Fruit fly (Drosophila melanogaster) whole organism, embryonic: ENCODE measurements around the gene LSm3.
A peak's percentile ranks its signal among the peaks of the same experiment; 100 is the strongest.

Experiments
- Adf1 ChIP-seq: fragments of 200-800 bp; sonication (Bioruptor generic); IDR thresholded peaks from 2 replicates; pipeline ENCODE4 v1.3.6; 2022; ENCODE audit warnings: missing biosample characterization, missing genetic modification characterization
- B-H1 ChIP-seq: fragments of 200-800 bp; sonication (Bioruptor generic); IDR thresholded peaks from 3 replicates; pipeline ENCODE4 v1.3.6; 2022; ENCODE audit warnings: missing biosample characterization, missing genetic modification characterization
- Blimp-1 ChIP-seq: fragments of 200-800 bp; sonication (Bioruptor generic); optimal IDR thresholded peaks from 3 replicates; lab custom pipeline; 2018; ENCODE audit warnings: missing biosample characterization, missing genetic modification characterization, mild to moderate bottlenecking, moderate library complexity, missing genetic modification reagents
- CG1024 ChIP-seq: fragments of 200-800 bp; sonication (Bioruptor generic); IDR thresholded peaks from 2 replicates; pipeline ENCODE4 v1.3.6; 2022; ENCODE audit warnings: missing biosample characterization, missing genetic modification characterization
- CG10366 ChIP-seq: fragments of 200-800 bp; sonication (Bioruptor generic); IDR thresholded peaks from 2 replicates; pipeline ENCODE4 v1.3.6; 2022; ENCODE audit warnings: missing biosample characterization, missing genetic modification characterization
- CG10543 ChIP-seq: fragments of 200-800 bp; sonication (Bioruptor generic); optimal IDR thresholded peaks from 3 replicates; lab custom pipeline; 2017; ENCODE audit warnings: missing biosample characterization, mild to moderate bottlenecking, missing genetic modification characterization, moderate library complexity
- CG11093 ChIP-seq: fragments of 200-800 bp; sonication (Bioruptor generic); IDR thresholded peaks from 3 replicates; pipeline ENCODE4 v1.3.6; 2022; ENCODE audit warnings: missing biosample characterization, missing genetic modification characterization
- CG12104 ChIP-seq: fragments of 200-800 bp; sonication (Bioruptor generic); optimal IDR thresholded peaks from 3 replicates; lab custom pipeline; 2016; ENCODE audit warnings: missing biosample characterization, missing genetic modification characterization
- CG1233 ChIP-seq: fragments of 200-800 bp; sonication (Bioruptor generic); optimal IDR thresholded peaks from 4 replicates; lab custom pipeline; 2018; ENCODE audit warnings: missing biosample characterization, mild to moderate bottlenecking, missing genetic modification characterization
- CG12659 ChIP-seq: fragments of 200-800 bp; sonication (Bioruptor generic); optimal IDR thresholded peaks from 3 replicates; lab custom pipeline; 2017; ENCODE audit warnings: mild to moderate bottlenecking, missing biosample characterization, missing genetic modification reagents, missing genetic modification characterization
- CG12769 ChIP-seq: fragments of 200-800 bp; sonication (Bioruptor generic); optimal IDR thresholded peaks from 2 replicates; lab custom pipeline; 2019; ENCODE audit warnings: missing biosample characterization, mild to moderate bottlenecking, missing genetic modification characterization, moderate library complexity
- CG1602 ChIP-seq: fragments of 200-800 bp; sonication (Bioruptor generic); optimal IDR thresholded peaks from 3 replicates; lab custom pipeline; 2016; ENCODE audit warnings: missing biosample characterization, missing genetic modification characterization
- CG17359 ChIP-seq: fragments of 200-800 bp; sonication (Bioruptor generic); optimal IDR thresholded peaks from 3 replicates; lab custom pipeline; 2018; ENCODE audit warnings: missing biosample characterization, mild to moderate bottlenecking, missing genetic modification characterization, moderate library complexity
- CG18599 ChIP-seq: fragments of 200-800 bp; sonication (Bioruptor generic); optimal IDR thresholded peaks from 3 replicates; lab custom pipeline; 2017; ENCODE audit warnings: missing biosample characterization, missing genetic modification characterization, mild to moderate bottlenecking, moderate library complexity, missing genetic modification reagents
- CG2120 ChIP-seq: fragments of 200-800 bp; sonication (Bioruptor generic); optimal IDR thresholded peaks from 3 replicates; lab custom pipeline; 2016; ENCODE audit warnings: missing biosample characterization, missing genetic modification characterization
- CG31224 ChIP-seq: fragments of 200-800 bp; sonication (Bioruptor generic); IDR thresholded peaks from 2 replicates; pipeline ENCODE4 v1.3.6; 2022; ENCODE audit warnings: missing biosample characterization, missing genetic modification characterization
- CG4820 ChIP-seq: fragments of 200-800 bp; sonication (Bioruptor generic); optimal IDR thresholded peaks from 3 replicates; lab custom pipeline; 2016; ENCODE audit warnings: missing biosample characterization, missing genetic modification characterization
- CG5180 ChIP-seq: fragments of 200-800 bp; sonication (Bioruptor generic); optimal IDR thresholded peaks from 3 replicates; lab custom pipeline; 2017; ENCODE audit warnings: missing biosample characterization, missing genetic modification characterization, mild to moderate bottlenecking, moderate library complexity, missing genetic modification reagents
- CG6654 ChIP-seq: fragments of 200-800 bp; sonication (Bioruptor generic); optimal IDR thresholded peaks from 2 replicates; lab custom pipeline; 2017; ENCODE audit warnings: missing biosample characterization, mild to moderate bottlenecking, missing genetic modification characterization
- CG8944 ChIP-seq: fragments of 200-800 bp; sonication (Bioruptor generic); optimal IDR thresholded peaks from 3 replicates; lab custom pipeline; 2016; ENCODE audit warnings: missing biosample characterization, missing genetic modification characterization
- Doc2 ChIP-seq: fragments of 200-800 bp; sonication (Bioruptor generic); IDR thresholded peaks from 2 replicates; pipeline ENCODE4 v1.3.6; 2022; ENCODE audit warnings: missing biosample characterization, missing genetic modification characterization
- HLH54F ChIP-seq: fragments of 200-800 bp; sonication (Bioruptor generic); optimal IDR thresholded peaks from 3 replicates; lab custom pipeline; 2016; ENCODE audit warnings: missing biosample characterization, missing genetic modification characterization
- Hr51 ChIP-seq, 2 experiments: fragments of 200-800 bp; sonication (Bioruptor generic); optimal IDR thresholded peaks; 2 replicates in 1 of 2; 3 replicates in 1 of 2; lab custom pipeline; 2016 to 2018; ENCODE audit warnings: missing biosample characterization in 2 of 2, missing genetic modification characterization in 2 of 2, mild to moderate bottlenecking in 1 of 2, moderate library complexity in 1 of 2
- NC2α ChIP-seq: fragments of 200-800 bp; sonication (Bioruptor generic); optimal IDR thresholded peaks from 2 replicates; lab custom pipeline; 2016; ENCODE audit warnings: missing biosample characterization, missing genetic modification characterization
- Nf-YB ChIP-seq: fragments of 200-800 bp; sonication (Bioruptor generic); optimal IDR thresholded peaks from 3 replicates; lab custom pipeline; 2019; ENCODE audit warnings: missing biosample characterization, mild to moderate bottlenecking, missing genetic modification characterization, moderate library complexity
- abd-A ChIP-seq: fragments of 200-800 bp; sonication (Bioruptor generic); optimal IDR thresholded peaks from 3 replicates; lab custom pipeline; 2019; ENCODE audit warnings: missing biosample characterization, mild to moderate bottlenecking, missing genetic modification characterization, moderate library complexity
- ash1 ChIP-seq: fragments of 200-800 bp; sonication (Bioruptor generic); optimal IDR thresholded peaks from 2 replicates; lab custom pipeline; 2018; ENCODE audit warnings: missing biosample characterization, mild to moderate bottlenecking, missing genetic modification characterization
- ato ChIP-seq: fragments of 200-800 bp; sonication (Bioruptor generic); IDR thresholded peaks from 2 replicates; pipeline ENCODE4 v1.3.6; 2022; ENCODE audit warnings: missing biosample characterization, missing genetic modification characterization; ENCODE audit not compliant: partially characterized antibody
- bcd ChIP-seq: fragments of 200-800 bp; sonication (Bioruptor generic); optimal IDR thresholded peaks from 2 replicates; lab custom pipeline; 2017; ENCODE audit warnings: missing biosample characterization, mild to moderate bottlenecking, missing genetic modification characterization
- dm ChIP-seq: fragments of 200-800 bp; sonication (Bioruptor generic); optimal IDR thresholded peaks from 3 replicates; lab custom pipeline; 2016; ENCODE audit warnings: missing biosample characterization, missing genetic modification characterization
- emc ChIP-seq: fragments of 200-800 bp; sonication (Bioruptor generic); optimal IDR thresholded peaks from 2 replicates; lab custom pipeline; 2016; ENCODE audit warnings: missing biosample characterization, missing genetic modification characterization
- gem ChIP-seq: fragments of 200-800 bp; sonication (Bioruptor generic); optimal IDR thresholded peaks from 2 replicates; lab custom pipeline; 2019; ENCODE audit warnings: missing biosample characterization, mild to moderate bottlenecking, missing genetic modification characterization, moderate library complexity
- jing ChIP-seq: fragments of 200-800 bp; sonication (Bioruptor generic); optimal IDR thresholded peaks from 2 replicates; lab custom pipeline; 2018; ENCODE audit warnings: missing biosample characterization, mild to moderate bottlenecking, missing genetic modification characterization
- klu ChIP-seq: fragments of 200-800 bp; sonication (Bioruptor generic); IDR thresholded peaks from 2 replicates; pipeline ENCODE4 v1.3.6; 2022; ENCODE audit warnings: missing biosample characterization, missing genetic modification characterization
- knrl ChIP-seq: fragments of 200-800 bp; sonication (Bioruptor generic); IDR thresholded peaks from 3 replicates; pipeline ENCODE4 v1.3.6; 2022; ENCODE audit warnings: missing biosample characterization, missing genetic modification characterization; ENCODE audit not compliant: partially characterized antibody
- oc ChIP-seq: fragments of 200-800 bp; sonication (Bioruptor generic); optimal IDR thresholded peaks from 2 replicates; lab custom pipeline; 2018; ENCODE audit warnings: missing biosample characterization, mild to moderate bottlenecking, missing genetic modification characterization, moderate library complexity
- odd ChIP-seq: fragments of 200-800 bp; sonication (Bioruptor generic); optimal IDR thresholded peaks from 2 replicates; lab custom pipeline; 2017; ENCODE audit warnings: missing biosample characterization, mild to moderate bottlenecking, missing genetic modification characterization
- pho ChIP-seq: fragments of 200-800 bp; sonication (Bioruptor generic); optimal IDR thresholded peaks from 2 replicates; lab custom pipeline; 2016; ENCODE audit warnings: missing biosample characterization, missing genetic modification characterization
- pita ChIP-seq: fragments of 200-800 bp; sonication (Bioruptor generic); optimal IDR thresholded peaks from 2 replicates; lab custom pipeline; 2017; ENCODE audit warnings: missing biosample characterization, mild to moderate bottlenecking, missing genetic modification characterization
- run ChIP-seq: fragments of 200-800 bp; sonication (Bioruptor generic); optimal IDR thresholded peaks from 3 replicates; lab custom pipeline; 2018; ENCODE audit warnings: missing biosample characterization, mild to moderate bottlenecking, missing genetic modification characterization
- salm ChIP-seq: fragments of 200-800 bp; sonication (Bioruptor generic); optimal IDR thresholded peaks from 2 replicates; lab custom pipeline; 2018; ENCODE audit warnings: missing biosample characterization, mild to moderate bottlenecking, missing genetic modification characterization
- shn ChIP-seq: fragments of 200-800 bp; sonication (Bioruptor generic); optimal IDR thresholded peaks from 3 replicates; lab custom pipeline; 2016; ENCODE audit warnings: missing biosample characterization, missing genetic modification characterization
- sisA ChIP-seq: fragments of 200-800 bp; sonication (Bioruptor generic); IDR thresholded peaks from 2 replicates; pipeline ENCODE4 v1.3.6; 2022; ENCODE audit warnings: missing biosample characterization, missing genetic modification characterization
- slp2 ChIP-seq: fragments of 200-800 bp; sonication (Bioruptor generic); optimal IDR thresholded peaks from 2 replicates; lab custom pipeline; 2016; ENCODE audit warnings: missing biosample characterization, missing genetic modification characterization
- sna ChIP-seq: fragments of 200-800 bp; sonication (Bioruptor generic); IDR thresholded peaks from 2 replicates; pipeline ENCODE4 v1.3.6; 2022; ENCODE audit warnings: missing biosample characterization, missing genetic modification characterization; ENCODE audit not compliant: partially characterized antibody
- tio ChIP-seq: fragments of 200-800 bp; sonication (Bioruptor generic); optimal IDR thresholded peaks from 2 replicates; lab custom pipeline; 2017; ENCODE audit warnings: missing biosample characterization, missing genetic modification characterization, inconsistent platforms
- usp ChIP-seq: fragments of >200 bp; optimal IDR thresholded peaks from 2 replicates; lab custom pipeline; 2017; ENCODE audit warnings: missing biosample characterization, missing genetic modification characterization
- z ChIP-seq: fragments of 200-800 bp; sonication (Bioruptor generic); IDR thresholded peaks from 3 replicates; pipeline ENCODE4 v1.3.6; 2022; ENCODE audit warnings: missing biosample characterization, missing genetic modification characterization
- zfh1 ChIP-seq: fragments of 200-800 bp; sonication (Bioruptor generic); IDR thresholded peaks from 3 replicates; pipeline ENCODE4 v1.3.6; 2022; ENCODE audit warnings: missing biosample characterization, missing genetic modification characterization
- zfh2 ChIP-seq: fragments of 200-800 bp; sonication (Bioruptor generic); optimal IDR thresholded peaks from 2 replicates; lab custom pipeline; 2016; ENCODE audit warnings: missing biosample characterization, missing genetic modification characterization

The LSm3 gene

DNA sequence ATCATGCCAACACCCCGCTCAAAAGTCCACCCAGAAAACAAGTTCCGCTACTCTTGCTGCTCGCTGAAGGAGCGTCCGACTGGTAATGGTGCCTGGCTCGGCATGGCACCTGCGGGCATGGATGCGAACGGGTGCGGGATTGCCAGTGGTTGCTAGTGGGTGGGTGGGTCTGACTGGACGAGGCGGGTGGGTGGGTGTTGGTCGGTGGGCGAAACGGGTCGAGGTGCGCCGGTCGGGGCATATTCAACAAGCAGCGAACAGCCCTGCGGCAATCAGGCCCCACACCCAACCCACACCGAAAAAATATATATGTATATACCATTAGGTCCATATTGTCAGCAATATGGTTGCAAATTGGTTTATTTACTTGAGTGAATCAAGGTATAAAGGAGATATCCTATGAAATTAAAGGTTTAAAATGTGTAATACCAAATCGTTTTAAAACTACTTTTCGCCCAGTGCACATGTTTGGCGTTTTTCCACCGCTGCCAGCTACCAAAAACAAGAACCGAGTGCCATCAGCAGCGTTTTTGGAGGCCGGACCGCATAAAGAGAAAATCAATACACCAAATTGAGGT is 14.7 kb downstream of the LSm3 start (continued):
- TF ChIP-seq emc (GFP tag; lab: Kevin White, UChicago), result no peak
- peak; percentile 80 for TF ChIP-seq CG2120
- TF ChIP-seq ato (GFP tag; lab: Robert Waterston, UW), result no peak
- TF ChIP-seq CG18599 (GFP tag; lab: Kevin White, UChicago), result peak; percentile 84
- TF ChIP-seq sna (GFP tag; lab: Robert Waterston, UW), result no peak
- peak; percentile 72 for TF ChIP-seq CG12769 (tag; lab: Kevin White, UChicago)
- TF ChIP-seq Nf-YB (GFP tag; lab: Kevin White, UChicago), result peak; percentile 13
- no peak for TF ChIP-seq shn (GFP tag; lab: Kevin White, UChicago)
- no peak for TF ChIP-seq pita (GFP tag; lab: Kevin White, UChicago)
- peak; percentile 53 for TF ChIP-seq Blimp-1 (GFP tag; lab: Kevin White, UChicago)
- TF ChIP-seq CG1602 (GFP tag; lab: Kevin White, UChicago), result peak; percentile 11
- TF ChIP-seq oc (tag; lab: Kevin White, UChicago), result peak; percentile 38
- TF ChIP-seq run (tag; lab: Kevin White, UChicago), result no peak
- no peak for TF ChIP-seq z (GFP tag; lab: Robert Waterston, UW)
- TF ChIP-seq jing (GFP tag; lab: Kevin White, UChicago), result peak; percentile 12
- TF ChIP-seq salm, result no peak
- TF ChIP-seq ash1 (GFP tag; lab: Kevin White, UChicago), result no peak
- peak in 1 of 2 experiments; percentile 73 for TF ChIP-seq Hr51 (GFP tag; optimal IDR thresholded peaks at IDR 0.05; lab: Kevin White, UChicago)
- no peak for TF ChIP-seq klu (GFP tag; lab: Robert Waterston, UW)
- no peak for TF ChIP-seq NC2α (GFP tag; lab: Kevin White, UChicago)
- TF ChIP-seq CG12659 (GFP tag; lab: Kevin White, UChicago), result peak; percentile 73
- TF ChIP-seq CG17359 (tag; lab: Kevin White, UChicago), result peak; percentile 66
- TF ChIP-seq CG1024 (GFP tag; lab: Robert Waterston, UW), result no peak
- TF ChIP-seq CG8944, result no peak
- no peak for TF ChIP-seq abd-A (tag; lab: Kevin White, UChicago)
- TF ChIP-seq usp (GFP tag; lab: Kevin White, UChicago), result no peak
- no peak for TF ChIP-seq knrl
- TF ChIP-seq sisA (GFP tag; lab: Robert Waterston, UW), result peak; percentile 67
- TF ChIP-seq zfh1 (GFP tag; lab: Robert Waterston, UW), result peak; percentile 60; the same call in 1 of the 3 replicates
- TF ChIP-seq HLH54F (GFP tag; lab: Kevin White, UChicago), result no peak
- peak; percentile 20 for TF ChIP-seq bcd (GFP tag; lab: Kevin White, UChicago)
- TF ChIP-seq gem (tag; lab: Kevin White, UChicago), result peak; percentile 74
- no peak for TF ChIP-seq CG6654 (GFP tag; lab: Kevin White, UChicago)
- peak; percentile 50 for TF ChIP-seq odd (GFP tag; lab: Kevin White, UChicago)
- no peak for TF ChIP-seq dm (GFP tag; lab: Kevin White, UChicago)
- peak; percentile 20 for TF ChIP-seq zfh2 (GFP tag; lab: Kevin White, UChicago)
- TF ChIP-seq Doc2 (GFP tag; lab: Robert Waterston, UW), result 0 out of 2 replicates have a peak, but pooled peaks have one; percentile 18
- TF ChIP-seq CG5180 (GFP tag; lab: Kevin White, UChicago), result peak; percentile 7
- no peak for TF ChIP-seq pho (GFP tag; lab: Kevin White, UChicago)
- peak; percentile 27 for TF ChIP-seq CG1233
- peak; percentile 51; the same call in 1 of the 2 replicates for TF ChIP-seq CG31224
- no peak for TF ChIP-seq slp2
- peak; percentile 57 for TF ChIP-seq B-H1 (GFP tag; lab: Robert Waterston, UW)
- peak; percentile 47 for TF ChIP-seq CG12104 (GFP tag; lab: Kevin White, UChicago)
- TF ChIP-seq Adf1 (GFP tag; lab: Robert Waterston, UW), result peak; percentile 44
- TF ChIP-seq CG4820 (GFP tag; lab: Kevin White, UChicago), result no peak
- TF ChIP-seq CG11093 (GFP tag; lab: Robert Waterston, UW), result 0 out of 3 replicates have a peak, but pooled peaks have one; percentile 27
- TF ChIP-seq tio (GFP tag; lab: Kevin White, UChicago), result no peak
- TF ChIP-seq CG10543 (GFP tag; lab: Kevin White, UChicago), result no peak
- TF ChIP-seq CG10366 (GFP tag; lab: Robert Waterston, UW), result peak; percentile 67
